Worm (Caenorhabditis elegans) whole organism, early embryonic: ENCODE measurements around the gene C04C3.7.

Experiments
- B0310.2 ChIP-seq: sonication (generic microtip); optimal IDR thresholded peaks from 2 replicates; lab custom pipeline; 2016; ENCODE audit warnings: mild to moderate bottlenecking, missing genetic modification characterization, missing compliant biosample characterization
- F13C5.2 ChIP-seq: sonication (generic microtip); optimal IDR thresholded peaks from 2 replicates; lab custom pipeline; 2017; ENCODE audit warnings: mild to moderate bottlenecking, missing genetic modification characterization, inconsistent platforms, missing compliant biosample characterization
- ama-1 ChIP-seq: fragments of 150-350 bp; optimal IDR thresholded peaks from 2 replicates; lab custom pipeline; 2014
- tbx-37 ChIP-seq: fragments of 200-800 bp; sonication (Bioruptor generic); conservative IDR thresholded peaks from 2 replicates; pipeline ENCODE4 v1.3.6; 2022; ENCODE audit warnings: missing genetic modification reagents, missing genetic modification characterization, missing compliant biosample characterization

- TF ChIP-seq ama-1 (no peak), B0310.2 (no peak), F13C5.2 (tag; lab: Kevin White, UChicago) (no peak), tbx-37 (GFP tag; lab: Robert Waterston, UW) (no peak)
These were observed 11.3 kb upstream of the C04C3.7 start, which contains the start of gene F58E2.5 for ce11 chrIV:3444614-3445013.
